Worm (Caenorhabditis elegans) whole organism, L3 larva: ENCODE data around the gene cyp-34A7.

Source experiments
- R02D3.7 ChIP-seq: fragments of 150-350 bp; optimal IDR thresholded peaks from 2 replicates; lab custom pipeline; 2014; ENCODE audit warnings: missing biosample characterization, missing genetic modification characterization
- ZK546.5 ChIP-seq: sonication (generic microtip); optimal IDR thresholded peaks from 2 replicates; lab custom pipeline; 2017; ENCODE audit warnings: missing biosample characterization, missing genetic modification characterization
- aly-2 ChIP-seq: fragments of 150-350 bp; optimal IDR thresholded peaks from 2 replicates; lab custom pipeline; 2014; ENCODE audit warnings: missing biosample characterization, missing genetic modification characterization
- ceh-16 ChIP-seq: sonication (generic microtip); optimal IDR thresholded peaks from 2 replicates; lab custom pipeline; 2017; ENCODE audit warnings: missing biosample characterization, missing genetic modification characterization
- ceh-82 ChIP-seq: fragments of 150-350 bp; optimal IDR thresholded peaks from 2 replicates; lab custom pipeline; 2014; ENCODE audit warnings: missing biosample characterization, missing genetic modification characterization
- ceh-9 ChIP-seq: sonication (generic microtip); optimal IDR thresholded peaks from 2 replicates; lab custom pipeline; 2018; ENCODE audit warnings: missing biosample characterization, missing genetic modification characterization
- daf-12 ChIP-seq: fragments of 150-350 bp; optimal IDR thresholded peaks from 2 replicates; lab custom pipeline; 2014; ENCODE audit warnings: missing biosample characterization, missing genetic modification reagents, missing genetic modification characterization
- egl-27 ChIP-seq: sonication (generic microtip); optimal IDR thresholded peaks from 4 replicates; lab custom pipeline; 2017; ENCODE audit warnings: missing biosample characterization, missing genetic modification reagents, missing genetic modification characterization
- egl-5 ChIP-seq: fragments of 150-350 bp; optimal IDR thresholded peaks from 2 replicates; lab custom pipeline; 2017; ENCODE audit warnings: missing biosample characterization, missing genetic modification reagents, missing genetic modification characterization, inconsistent platforms
- elt-2 ChIP-seq: sonication (generic microtip); optimal IDR thresholded peaks from 2 replicates; lab custom pipeline; 2016; ENCODE audit warnings: missing genetic modification reagents, mild to moderate bottlenecking, missing genetic modification characterization, missing compliant biosample characterization
- elt-3 ChIP-seq, 3 experiments: fragments of 150-350 bp in 1 of 3; sonication (generic microtip) in 2 of 3; optimal IDR thresholded peaks; 2 replicates in 2 of 3; 4 replicates in 1 of 3; lab custom pipeline; 2014 to 2017; ENCODE audit warnings: missing biosample characterization in 3 of 3, missing genetic modification characterization in 3 of 3
- eor-1 ChIP-seq, 2 experiments: fragments of 150-350 bp; optimal IDR thresholded peaks; 2 replicates each; lab custom pipeline; 2014 to 2018; ENCODE audit warnings: missing biosample characterization in 2 of 2, missing genetic modification characterization in 2 of 2
- fkh-10 ChIP-seq: sonication (generic microtip); optimal IDR thresholded peaks from 2 replicates; lab custom pipeline; 2017; ENCODE audit warnings: missing biosample characterization, missing genetic modification reagents, missing genetic modification characterization
- hmg-11 ChIP-seq: sonication (generic microtip); optimal IDR thresholded peaks from 2 replicates; lab custom pipeline; 2016; ENCODE audit warnings: missing genetic modification characterization, missing compliant biosample characterization
- lin-15B ChIP-seq: fragments of 150-350 bp; optimal IDR thresholded peaks from 2 replicates; lab custom pipeline; 2014; ENCODE audit warnings: missing biosample characterization, missing genetic modification characterization
- lsy-12 ChIP-seq: sonication (generic microtip); optimal IDR thresholded peaks from 2 replicates; lab custom pipeline; 2016; ENCODE audit warnings: mild to moderate bottlenecking, missing genetic modification characterization, missing compliant biosample characterization
- mdl-1 ChIP-seq: fragments of 150-350 bp; optimal IDR thresholded peaks from 2 replicates; lab custom pipeline; 2014; ENCODE audit warnings: missing biosample characterization, missing genetic modification characterization
- mml-1 ChIP-seq: fragments of 150-350 bp; sonication (generic microtip); optimal IDR thresholded peaks from 3 replicates; lab custom pipeline; 2014; ENCODE audit warnings: missing biosample characterization, missing genetic modification characterization
- nfya-1 ChIP-seq: sonication (generic microtip); optimal IDR thresholded peaks from 2 replicates; lab custom pipeline; 2017; ENCODE audit warnings: missing genetic modification characterization, mild to moderate bottlenecking, missing compliant biosample characterization, antibody characterized with exemption, moderate library complexity; ENCODE audit not compliant: insufficient read depth
- nhr-11 ChIP-seq: fragments of 150-350 bp; optimal IDR thresholded peaks from 2 replicates; lab custom pipeline; 2014; ENCODE audit warnings: missing biosample characterization, missing genetic modification characterization
- nhr-12 ChIP-seq: fragments of 150-350 bp; optimal IDR thresholded peaks from 2 replicates; lab custom pipeline; 2014; ENCODE audit warnings: missing biosample characterization, missing genetic modification characterization
- nhr-23 ChIP-seq: fragments of 150-350 bp; optimal IDR thresholded peaks from 2 replicates; lab custom pipeline; 2014; ENCODE audit warnings: missing biosample characterization, missing genetic modification reagents, missing genetic modification characterization
- nhr-237 ChIP-seq: fragments of 150-350 bp; optimal IDR thresholded peaks from 2 replicates; lab custom pipeline; 2014; ENCODE audit warnings: missing biosample characterization, missing genetic modification characterization
- nhr-25 ChIP-seq: sonication (generic microtip); optimal IDR thresholded peaks from 2 replicates; lab custom pipeline; 2017; ENCODE audit warnings: missing biosample characterization, missing genetic modification characterization
- nhr-43 ChIP-seq: sonication (generic microtip); optimal IDR thresholded peaks from 2 replicates; lab custom pipeline; 2016; ENCODE audit warnings: mild to moderate bottlenecking, missing genetic modification characterization, missing compliant biosample characterization; ENCODE audit not compliant: poor library complexity, severe bottlenecking
- nhr-67 ChIP-seq: fragments of 150-350 bp; optimal IDR thresholded peaks from 2 replicates; lab custom pipeline; 2014; ENCODE audit warnings: missing biosample characterization, missing genetic modification characterization
- nhr-76 ChIP-seq: fragments of 150-350 bp; sonication (generic microtip); optimal IDR thresholded peaks from 5 replicates; lab custom pipeline; 2014; ENCODE audit warnings: missing biosample characterization, missing genetic modification characterization
- nhr-77 ChIP-seq: fragments of 150-350 bp; optimal IDR thresholded peaks from 2 replicates; lab custom pipeline; 2014; ENCODE audit warnings: missing biosample characterization, missing genetic modification characterization
- pha-4 ChIP-seq: fragments of 150-350 bp; optimal IDR thresholded peaks from 2 replicates; lab custom pipeline; 2014; ENCODE audit warnings: missing biosample characterization, missing genetic modification reagents, missing genetic modification characterization
- sea-2 ChIP-seq: fragments of 150-350 bp; sonication (generic microtip); optimal IDR thresholded peaks from 4 replicates; lab custom pipeline; 2014; ENCODE audit warnings: missing biosample characterization, missing genetic modification reagents, missing genetic modification characterization
- unc-39 ChIP-seq: sonication (generic microtip); optimal IDR thresholded peaks from 4 replicates; lab custom pipeline; 2017; ENCODE audit warnings: missing biosample characterization, missing genetic modification characterization
- unc-62 ChIP-seq: fragments of 150-350 bp; sonication (generic microtip); optimal IDR thresholded peaks from 4 replicates; lab custom pipeline; 2014; ENCODE audit warnings: missing biosample characterization, missing genetic modification reagents, missing genetic modification characterization

The cyp-34A7 gene

DNA sequence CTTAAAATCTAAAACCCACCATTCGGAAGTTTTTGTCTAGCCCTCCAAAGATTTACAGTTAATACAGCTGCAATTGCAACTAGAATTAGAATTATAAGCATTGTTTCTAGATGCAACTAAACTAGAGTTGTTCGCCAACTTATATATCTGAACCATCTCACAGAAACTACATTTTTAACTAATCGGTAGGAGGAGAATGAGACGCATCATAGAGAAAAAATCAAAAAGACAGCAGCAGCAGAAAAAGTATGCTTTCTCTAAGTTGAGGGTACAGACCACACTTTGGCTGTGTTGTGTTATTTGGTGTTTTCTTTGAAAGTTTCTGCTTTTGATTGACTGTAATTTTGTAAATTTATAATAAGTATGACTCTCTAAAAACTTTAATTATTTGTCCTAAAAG, at the start of gene cyp-34A7:
cyp-34A7 (minus strand) TSS at position 101 of the 400 bp plus-strand sequence.
- TF ChIP-seq elt-3 (tag; optimal IDR thresholded peaks at IDR 0.05; lab: Kevin White, UChicago) (no peak), nhr-76 (tag; lab: Kevin White, UChicago) (no peak), sea-2 (no peak), lin-15B (no peak), ceh-16 (tag; lab: Kevin White, UChicago) (no peak), elt-2 (no peak), nhr-237 (tag; lab: Kevin White, UChicago) (no peak)

DNA sequence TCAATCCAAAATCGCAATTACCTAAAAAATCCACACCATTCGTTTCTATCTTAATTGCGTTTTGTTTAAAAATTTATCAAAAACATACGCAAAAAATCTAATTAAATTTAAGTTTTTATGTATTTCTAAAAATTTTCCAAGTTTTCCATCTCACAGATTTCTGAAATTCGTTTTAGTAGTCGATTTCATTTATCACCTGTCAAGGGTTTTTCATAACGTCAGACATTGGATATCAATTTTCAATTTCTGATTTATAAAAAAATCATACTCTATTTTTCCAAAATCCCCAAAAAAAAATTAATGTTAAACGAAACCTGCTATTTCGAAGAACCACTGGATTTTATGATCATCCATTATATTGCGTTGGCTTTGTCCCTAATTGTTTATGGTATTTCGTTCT, 46.6 kb upstream of the cyp-34A7 start, which contains the start of gene srh-4:
srh-4 (plus strand) TSS at position 301 of the 400 bp plus-strand sequence.
- no peak for TF ChIP-seq nhr-12
- TF ChIP-seq ceh-16 (tag; lab: Kevin White, UChicago) = no peak
- no peak for TF ChIP-seq fkh-10 (GFP tag; lab: Kevin White, UChicago)
- TF ChIP-seq mml-1 = no peak
- no peak for TF ChIP-seq nhr-43 (tag; lab: Kevin White, UChicago)
- no peak for TF ChIP-seq daf-12
- no peak for TF ChIP-seq hmg-11 (tag; lab: Kevin White, UChicago)
- no peak for TF ChIP-seq nfya-1 (tag; lab: Kevin White, UChicago)
- TF ChIP-seq nhr-25 (tag; lab: Kevin White, UChicago) = no peak
- TF ChIP-seq nhr-23 (tag; lab: Kevin White, UChicago) = no peak
- TF ChIP-seq egl-5 = no peak
- TF ChIP-seq nhr-76 (tag; lab: Kevin White, UChicago) = no peak

DNA sequence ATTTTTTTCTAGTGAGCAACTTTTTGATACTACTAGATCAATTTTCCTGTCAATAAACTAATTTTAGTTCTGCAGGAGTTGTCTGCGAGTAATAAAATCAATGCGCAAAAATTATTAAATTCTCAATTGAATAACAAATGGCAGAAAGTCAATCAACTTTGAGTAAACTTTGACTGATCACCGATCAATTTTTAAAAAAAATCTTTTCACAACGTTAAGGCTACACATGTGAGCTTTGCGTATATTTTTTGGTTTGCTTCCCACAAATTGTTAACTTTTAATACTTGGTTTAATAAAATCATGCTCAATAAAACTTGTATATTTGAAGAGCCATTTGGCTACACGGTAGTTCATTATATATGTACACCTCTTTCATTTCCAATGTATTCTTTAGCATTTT, 44.3 kb upstream of the cyp-34A7 start, which contains the start of gene srh-7:
srh-7 (plus strand) TSS at position 301 of the 400 bp plus-strand sequence.
- no peak for TF ChIP-seq nhr-23 (tag; lab: Kevin White, UChicago)
- no peak for TF ChIP-seq eor-1 (tag; optimal IDR thresholded peaks at IDR 0.05; lab: Kevin White, UChicago)
- no peak for TF ChIP-seq nhr-25 (tag; lab: Kevin White, UChicago)
- no peak for TF ChIP-seq elt-2
- TF ChIP-seq unc-39 = no peak
- TF ChIP-seq lin-15B = no peak

DNA sequence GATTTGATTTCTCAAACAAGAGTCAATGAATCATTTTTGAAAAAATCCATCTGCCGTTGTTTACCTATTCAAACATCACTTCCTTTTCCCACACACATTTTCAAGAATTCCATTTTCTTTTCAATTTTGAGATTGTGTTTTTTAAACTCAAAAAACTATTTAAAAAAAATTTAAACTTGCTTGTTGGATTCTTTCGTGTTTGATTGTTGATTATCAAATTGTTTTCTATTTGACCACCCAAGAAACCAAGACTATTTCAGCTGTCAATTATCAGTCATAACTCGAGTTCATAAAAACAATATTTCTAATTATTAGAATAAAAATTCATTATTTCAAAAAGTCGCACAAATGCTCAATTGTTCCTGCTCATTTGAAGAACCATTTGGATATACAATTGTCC, 41.6 kb upstream of the cyp-34A7 start, which contains the start of gene srh-8:
srh-8 (plus strand) TSS at position 301 of the 400 bp plus-strand sequence.
- TF ChIP-seq R02D3.7 (no peak), lin-15B (no peak), nhr-11 (tag; lab: Kevin White, UChicago) (no peak), pha-4 (no peak), nhr-23 (tag; lab: Kevin White, UChicago) (no peak), hmg-11 (tag; lab: Kevin White, UChicago) (no peak), ceh-16 (tag; lab: Kevin White, UChicago) (no peak), mdl-1 (tag; lab: Kevin White, UChicago) (no peak), nhr-77 (tag; lab: Kevin White, UChicago) (no peak), aly-2 (tag; lab: Kevin White, UChicago) (no peak), ceh-82 (tag; lab: Kevin White, UChicago) (no peak), egl-27 (tag; lab: Kevin White, UChicago) (no peak), nhr-67 (tag; lab: Kevin White, UChicago) (no peak), nhr-12 (no peak), nhr-25 (tag; lab: Kevin White, UChicago) (no peak), ceh-9 (tag; lab: Kevin White, UChicago) (no peak)

DNA sequence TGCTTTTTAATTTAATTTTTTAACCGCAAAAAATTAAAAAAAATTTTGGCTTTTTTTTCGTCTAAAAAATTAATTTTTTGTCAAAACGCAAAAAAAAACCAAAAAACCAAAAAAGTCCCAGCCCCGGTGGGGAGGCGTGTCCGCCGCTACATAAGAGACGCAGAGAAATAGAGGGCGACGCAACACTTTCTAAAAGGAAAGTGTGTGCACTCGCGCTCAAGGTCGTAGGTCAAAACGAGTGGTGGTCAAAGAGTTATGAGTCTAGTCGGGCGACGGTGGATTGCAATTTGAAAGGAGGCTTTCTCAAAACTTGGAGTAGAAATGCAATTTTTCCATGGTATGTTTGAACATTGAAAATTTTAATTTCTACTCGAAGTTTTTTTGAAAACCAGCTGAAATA, 41.0 kb upstream of the cyp-34A7 start:
- no peak for TF ChIP-seq nhr-76 (tag; lab: Kevin White, UChicago)

DNA sequence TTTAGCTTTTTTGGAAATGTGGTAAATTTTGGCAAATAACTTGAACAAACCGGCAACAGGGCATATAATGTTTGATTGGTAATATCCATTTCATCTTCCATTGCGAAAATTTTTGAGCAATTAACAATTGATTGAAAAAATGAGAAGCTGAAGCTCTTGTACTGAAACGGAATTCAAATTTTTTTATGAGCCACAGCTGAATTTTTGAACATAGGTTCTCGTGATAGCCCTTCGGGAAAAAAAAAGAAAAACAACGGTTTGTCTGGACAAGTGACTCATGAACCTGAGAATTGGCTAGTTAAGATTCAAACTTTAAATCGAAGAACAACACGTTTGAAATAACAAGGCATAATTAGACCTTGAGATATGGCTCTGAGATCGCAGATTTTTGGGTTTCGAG, 32.2 kb upstream of the cyp-34A7 start, which contains the start of gene srx-62:
srx-62 (minus strand) TSS at position 101 of the 400 bp plus-strand sequence.
- TF ChIP-seq nhr-23 (tag; lab: Kevin White, UChicago) (no peak), mml-1 (no peak), sea-2 (no peak), daf-12 (no peak), nhr-67 (tag; lab: Kevin White, UChicago) (no peak), eor-1 (tag; optimal IDR thresholded peaks at IDR 0.05; lab: Kevin White, UChicago) (no peak), fkh-10 (GFP tag; lab: Kevin White, UChicago) (no peak), unc-62 (GFP tag; lab: Kevin White, UChicago) (no peak), lsy-12 (no peak), nhr-77 (tag; lab: Kevin White, UChicago) (no peak), ZK546.5 (tag; lab: Kevin White, UChicago) (no peak)
